Worm (Caenorhabditis elegans) whole organism, L1 larva: ENCODE data around the gene W03C9.6.

Source experiments
- C16A3.4 ChIP-seq: fragments of 150-350 bp; optimal IDR thresholded peaks from 2 replicates; lab custom pipeline; 2014; ENCODE audit warnings: missing biosample characterization, missing genetic modification characterization
- F16B12.6 ChIP-seq: fragments of 150-350 bp; optimal IDR thresholded peaks from 2 replicates; lab custom pipeline; 2014; ENCODE audit warnings: missing biosample characterization, missing genetic modification characterization
- aha-1 ChIP-seq: fragments of 150-350 bp; optimal IDR thresholded peaks from 2 replicates; lab custom pipeline; 2014; ENCODE audit warnings: missing biosample characterization, missing genetic modification characterization
- ceh-63 ChIP-seq: fragments of 200-800 bp; sonication (Bioruptor generic); optimal IDR thresholded peaks from 2 replicates; lab custom pipeline; 2018; ENCODE audit warnings: mild to moderate bottlenecking, missing genetic modification characterization, missing compliant biosample characterization
- ceh-8 ChIP-seq: fragments of 200-800 bp; sonication (Bioruptor generic); optimal IDR thresholded peaks from 2 replicates; lab custom pipeline; 2018; ENCODE audit warnings: mild to moderate bottlenecking, missing genetic modification characterization, moderate library complexity, missing compliant biosample characterization
- ceh-82 ChIP-seq, 3 experiments: fragments of 150-350 bp in 1 of 3; sonication (generic microtip) in 2 of 3; optimal IDR thresholded peaks; 2 replicates each; lab custom pipeline; 2014 to 2017; ENCODE audit warnings: missing biosample characterization in 3 of 3, missing genetic modification characterization in 3 of 3
- ceh-88 ChIP-seq: fragments of 200-800 bp; sonication (Bioruptor generic); IDR thresholded peaks from 2 replicates; pipeline ENCODE4 v1.3.6; 2022; ENCODE audit warnings: missing genetic modification characterization, missing compliant biosample characterization
- ceh-90 ChIP-seq: sonication (generic microtip); optimal IDR thresholded peaks from 2 replicates; lab custom pipeline; 2016; ENCODE audit warnings: missing genetic modification characterization, missing compliant biosample characterization
- dpl-1 ChIP-seq, 3 experiments: fragments of 150-350 bp in 2 of 3; sonication (generic microtip) in 1 of 3; optimal IDR thresholded peaks; 2 replicates each; lab custom pipeline; 2014 to 2017; ENCODE audit warnings: missing biosample characterization in 3 of 3, missing genetic modification characterization in 3 of 3, missing genetic modification reagents in 3 of 3
- dsc-1 ChIP-seq: sonication (generic microtip); optimal IDR thresholded peaks from 2 replicates; lab custom pipeline; 2016; ENCODE audit warnings: mild to moderate bottlenecking, missing genetic modification characterization, missing compliant biosample characterization
- efl-3 ChIP-seq: fragments of 200-800 bp; sonication (Bioruptor generic); optimal IDR thresholded peaks from 2 replicates; lab custom pipeline; 2018; ENCODE audit warnings: mild to moderate bottlenecking, missing genetic modification characterization, missing compliant biosample characterization
- egl-27 ChIP-seq, 2 experiments: fragments of 150-350 bp in 1 of 2; sonication (generic microtip); optimal IDR thresholded peaks; 3 replicates each; lab custom pipeline; 2017 to 2018; ENCODE audit warnings: missing biosample characterization in 2 of 2, missing genetic modification characterization in 2 of 2, missing genetic modification reagents in 2 of 2
- elt-2 ChIP-seq: sonication (generic microtip); optimal IDR thresholded peaks from 2 replicates; lab custom pipeline; 2016; ENCODE audit warnings: missing genetic modification characterization, mild to moderate bottlenecking, inconsistent platforms, missing compliant biosample characterization, missing genetic modification reagents
- elt-3 ChIP-seq, 6 experiments: fragments of 150-350 bp in 1 of 6; sonication (generic microtip); optimal IDR thresholded peaks; 2 replicates each; lab custom pipeline; 2017 to 2018; ENCODE audit warnings: missing biosample characterization in 6 of 6, missing genetic modification characterization in 6 of 6, inconsistent platforms in 1 of 6
- ets-5 ChIP-seq: fragments of 200-800 bp; sonication (Bioruptor generic); IDR thresholded peaks from 2 replicates; pipeline ENCODE4 v1.3.6; 2022; ENCODE audit warnings: missing genetic modification characterization, missing compliant biosample characterization
- fkh-10 ChIP-seq: sonication (generic microtip); optimal IDR thresholded peaks from 2 replicates; lab custom pipeline; 2017; ENCODE audit warnings: missing biosample characterization, missing genetic modification reagents, missing genetic modification characterization
- grh-1 ChIP-seq: fragments of 200-800 bp; sonication (Bioruptor generic); IDR thresholded peaks from 2 replicates; pipeline ENCODE4 v1.3.6; 2022; ENCODE audit warnings: missing genetic modification reagents, missing genetic modification characterization, missing compliant biosample characterization
- hlh-17 ChIP-seq: fragments of 200-800 bp; sonication (Bioruptor generic); optimal IDR thresholded peaks from 2 replicates; lab custom pipeline; 2018; ENCODE audit warnings: missing genetic modification characterization, mild to moderate bottlenecking, missing compliant biosample characterization, moderate library complexity, borderline replicate concordance
- hpl-2 ChIP-seq: fragments of 150-350 bp; optimal IDR thresholded peaks from 2 replicates; lab custom pipeline; 2014; ENCODE audit warnings: missing biosample characterization, missing genetic modification reagents, missing genetic modification characterization
- irx-1 ChIP-seq: sonication (generic microtip); optimal IDR thresholded peaks from 2 replicates; lab custom pipeline; 2016; ENCODE audit warnings: missing genetic modification characterization, missing compliant biosample characterization
- isw-1 ChIP-seq: fragments of 200-800 bp; sonication (Bioruptor generic); IDR thresholded peaks from 2 replicates; pipeline ENCODE4 v1.3.6; 2022; ENCODE audit warnings: missing genetic modification characterization, missing compliant biosample characterization
- lin-35 ChIP-seq, 2 experiments: fragments of 150-350 bp; optimal IDR thresholded peaks; 2 replicates each; lab custom pipeline; 2014; ENCODE audit warnings: missing biosample characterization in 2 of 2, missing genetic modification characterization in 2 of 2, missing genetic modification reagents in 2 of 2
- lsy-2 ChIP-seq, 2 experiments: fragments of 150-350 bp; optimal IDR thresholded peaks; 2 replicates each; lab custom pipeline; 2014; ENCODE audit warnings: missing biosample characterization in 2 of 2, missing genetic modification characterization in 2 of 2
- mab-9 ChIP-seq: fragments of 200-800 bp; sonication (Bioruptor generic); IDR thresholded peaks from 2 replicates; pipeline ENCODE4 v1.3.6; 2022; ENCODE audit warnings: missing genetic modification reagents, missing genetic modification characterization, missing compliant biosample characterization
- mdl-1 ChIP-seq, 2 experiments: fragments of 150-350 bp; optimal IDR thresholded peaks; 2 replicates each; lab custom pipeline; 2014 to 2017; ENCODE audit warnings: missing biosample characterization in 2 of 2, missing genetic modification characterization in 2 of 2, inconsistent platforms in 1 of 2
- mef-2 ChIP-seq: fragments of 150-350 bp; optimal IDR thresholded peaks from 2 replicates; lab custom pipeline; 2014; ENCODE audit warnings: missing biosample characterization, missing genetic modification characterization
- nhr-237 ChIP-seq: fragments of 150-350 bp; optimal IDR thresholded peaks from 2 replicates; lab custom pipeline; 2014; ENCODE audit warnings: missing biosample characterization, missing genetic modification characterization
- nhr-28 ChIP-seq: fragments of 150-350 bp; optimal IDR thresholded peaks from 2 replicates; lab custom pipeline; 2014; ENCODE audit warnings: missing biosample characterization, missing genetic modification characterization
- nhr-47 ChIP-seq: sonication (generic microtip); optimal IDR thresholded peaks from 2 replicates; lab custom pipeline; 2016; ENCODE audit warnings: mild to moderate bottlenecking, missing genetic modification characterization, moderate library complexity, missing compliant biosample characterization
- nhr-71 ChIP-seq: sonication (generic microtip); optimal IDR thresholded peaks from 2 replicates; lab custom pipeline; 2016; ENCODE audit warnings: mild to moderate bottlenecking, missing genetic modification characterization, moderate library complexity, missing compliant biosample characterization
- nhr-76 ChIP-seq: sonication (generic microtip); optimal IDR thresholded peaks from 2 replicates; lab custom pipeline; 2017; ENCODE audit warnings: missing biosample characterization, missing genetic modification characterization
- nhr-85 ChIP-seq: sonication (generic microtip); peaks from one replicate; lab custom pipeline; 2016; ENCODE audit warnings: missing genetic modification characterization, inconsistent platforms, missing compliant biosample characterization
- pag-3 ChIP-seq: sonication (generic microtip); optimal IDR thresholded peaks from 2 replicates; lab custom pipeline; 2017; ENCODE audit warnings: missing genetic modification characterization, mild to moderate bottlenecking, missing compliant biosample characterization, antibody characterized with exemption, borderline replicate concordance; ENCODE audit not compliant: insufficient read depth
- pax-3 ChIP-seq: fragments of 200-800 bp; sonication (Bioruptor generic); optimal IDR thresholded peaks from 2 replicates; lab custom pipeline; 2018; ENCODE audit warnings: mild to moderate bottlenecking, missing genetic modification characterization, moderate library complexity, missing compliant biosample characterization
- sox-4 ChIP-seq: sonication (generic microtip); optimal IDR thresholded peaks from 2 replicates; lab custom pipeline; 2016; ENCODE audit warnings: missing genetic modification characterization, missing compliant biosample characterization
- sptf-1 ChIP-seq: fragments of 150-350 bp; optimal IDR thresholded peaks from 2 replicates; lab custom pipeline; 2014; ENCODE audit warnings: missing biosample characterization, missing genetic modification characterization
- sup-37 ChIP-seq: fragments of 200-800 bp; sonication (Bioruptor generic); optimal IDR thresholded peaks from 2 replicates; lab custom pipeline; 2018; ENCODE audit warnings: mild to moderate bottlenecking, missing genetic modification characterization, missing compliant biosample characterization
- swsn-7 ChIP-seq: sonication (generic microtip); optimal IDR thresholded peaks from 2 replicates; lab custom pipeline; 2016; ENCODE audit warnings: missing genetic modification characterization, missing compliant biosample characterization
- vab-15 ChIP-seq: sonication (generic microtip); optimal IDR thresholded peaks from 2 replicates; lab custom pipeline; 2017; ENCODE audit warnings: missing genotype, mild to moderate bottlenecking, missing genetic modification characterization, missing compliant biosample characterization
- zag-1 ChIP-seq: fragments of 150-350 bp; optimal IDR thresholded peaks from 2 replicates; lab custom pipeline; 2014; ENCODE audit warnings: missing biosample characterization, missing genetic modification characterization
- ztf-11 ChIP-seq, 2 experiments: sonication (generic microtip); optimal IDR thresholded peaks; 2 replicates each; lab custom pipeline; 2016 to 2017; ENCODE audit warnings: missing genetic modification characterization in 2 of 2, missing biosample characterization in 1 of 2, missing compliant biosample characterization in 1 of 2

W03C9.6 gene

ce11 chrII:11960596-11961217 lies 6.4 kb downstream of the W03C9.6 start (continued):
- TF ChIP-seq elt-2 (peak; percentile 5), vab-15 (tag; lab: Kevin White, UChicago) (peak; percentile 72), irx-1 (peak; percentile 65), ceh-63 (no peak), sptf-1 (no peak), nhr-76 (tag; lab: Kevin White, UChicago) (no peak), hlh-17 (GFP tag; lab: Kevin White, UChicago) (no peak), pax-3 (tag; lab: Kevin White, UChicago) (peak; percentile 73), mab-9 (peak; percentile 39; the same call in 1 of the 2 replicates), dpl-1 (GFP tag; optimal IDR thresholded peaks at IDR 0.05; lab: Kevin White, UChicago) (peak; percentile 1 to 17 (median 3)), elt-3 (tag; optimal IDR thresholded peaks at IDR 0.05; lab: Kevin White, UChicago) (peak in 2 of 6 experiments; percentile 5 to 21), nhr-71 (tag; lab: Kevin White, UChicago) (peak; percentile 77), nhr-237 (tag; lab: Kevin White, UChicago) (no peak), hpl-2 (GFP tag; lab: Kevin White, UChicago) (no peak), efl-3 (GFP tag; lab: Kevin White, UChicago) (no peak), ets-5 (no peak), pag-3 (tag; lab: Kevin White, UChicago) (no peak), mdl-1 (tag; optimal IDR thresholded peaks at IDR 0.05; lab: Kevin White, UChicago) (peak in 1 of 2 experiments; percentile 2), egl-27 (tag; optimal IDR thresholded peaks at IDR 0.05; lab: Kevin White, UChicago) (no peak), ceh-88 (GFP tag; lab: Robert Waterston, UW) (peak; percentile 45; the same call in 1 of the 2 replicates), zag-1 (tag; lab: Kevin White, UChicago) (no peak), dsc-1 (tag; lab: Kevin White, UChicago) (peak; percentile 81), swsn-7 (tag; lab: Kevin White, UChicago) (peak; percentile 69), ceh-82 (tag; optimal IDR thresholded peaks at IDR 0.05; lab: Kevin White, UChicago) (peak; percentile 65 to 76 (median 68)), ztf-11 (tag; optimal IDR thresholded peaks at IDR 0.05; lab: Kevin White, UChicago) (peak in 1 of 2 experiments; percentile 58), ceh-90 (tag; lab: Kevin White, UChicago) (peak; percentile 10), grh-1 (GFP tag; lab: Robert Waterston, UW) (peak; percentile 46; the same call in 1 of the 2 replicates), fkh-10 (GFP tag; lab: Kevin White, UChicago) (peak; percentile 25), ceh-8 (GFP tag; lab: Kevin White, UChicago) (peak; percentile 85), aha-1 (tag; lab: Kevin White, UChicago) (no peak), nhr-47 (tag; lab: Kevin White, UChicago) (peak; percentile 86)
- TF ChIP-seq, all 84 proteins: peak for 52

- TF ChIP-seq mab-9 (no peak), nhr-85 (tag; lab: Kevin White, UChicago) (no peak), lin-35 (GFP tag; optimal IDR thresholded peaks at IDR 0.05; lab: Kevin White, UChicago) (no peak), lsy-2 (tag; optimal IDR thresholded peaks at IDR 0.05; lab: Kevin White, UChicago) (no peak), isw-1 (GFP tag; lab: Robert Waterston, UW) (no peak), mef-2 (tag; lab: Kevin White, UChicago) (no peak), C16A3.4 (tag; lab: Kevin White, UChicago) (no peak), F16B12.6 (tag; lab: Kevin White, UChicago) (no peak), ztf-11 (tag; optimal IDR thresholded peaks at IDR 0.05; lab: Kevin White, UChicago) (no peak), sox-4 (tag; lab: Kevin White, UChicago) (no peak), nhr-76 (tag; lab: Kevin White, UChicago) (no peak), ceh-90 (tag; lab: Kevin White, UChicago) (no peak), elt-3 (tag; optimal IDR thresholded peaks at IDR 0.05; lab: Kevin White, UChicago) (no peak), sup-37 (GFP tag; lab: Kevin White, UChicago) (no peak), nhr-28 (tag; lab: Kevin White, UChicago) (no peak), egl-27 (tag; optimal IDR thresholded peaks at IDR 0.05; lab: Kevin White, UChicago) (no peak), dpl-1 (GFP tag; optimal IDR thresholded peaks at IDR 0.05; lab: Kevin White, UChicago) (no peak), pax-3 (tag; lab: Kevin White, UChicago) (no peak), grh-1 (GFP tag; lab: Robert Waterston, UW) (no peak)
Measured at ce11 chrII:11962083-11962482, 7.8 kb downstream of the W03C9.6 start, which contains the start of the genes W03C9.1 and W03C9.2. Gene W03C9.1, minus strand, starts transcription at chrII:11962128. Gene W03C9.2, plus strand, starts transcription at chrII:11962368.
